Worm (Caenorhabditis elegans) whole organism, midembryonic: ENCODE measurements around the gene emg-1.

Source experiments
- T22C8.4 ChIP-seq: fragments of 200-800 bp; sonication (Bioruptor generic); IDR thresholded peaks from 2 replicates; pipeline ENCODE4 v1.3.6; 2022; ENCODE audit warnings: missing genetic modification characterization, missing compliant biosample characterization
- cog-1 ChIP-seq: sonication (generic microtip); optimal IDR thresholded peaks from 2 replicates; lab custom pipeline; 2016; ENCODE audit warnings: missing genetic modification characterization, missing compliant biosample characterization
- flt-1 ChIP-seq: fragments of 200-800 bp; sonication (Bioruptor generic); IDR thresholded peaks from 2 replicates; pipeline ENCODE4 v1.3.6; 2022; ENCODE audit warnings: missing genetic modification characterization, missing compliant biosample characterization
- klf-2 ChIP-seq: fragments of 200-800 bp; sonication (Bioruptor generic); conservative IDR thresholded peaks from 2 replicates; pipeline ENCODE4 v1.3.6; 2022; ENCODE audit warnings: missing genetic modification reagents, missing genetic modification characterization, missing compliant biosample characterization
- med-1 ChIP-seq: sonication (generic microtip); optimal IDR thresholded peaks from 2 replicates; lab custom pipeline; 2017; ENCODE audit warnings: missing genetic modification characterization, mild to moderate bottlenecking, missing compliant biosample characterization, antibody characterized with exemption, missing genetic modification reagents; ENCODE audit not compliant: insufficient read depth
- ref-1 ChIP-seq: fragments of 200-800 bp; sonication (Bioruptor generic); conservative IDR thresholded peaks from 2 replicates; pipeline ENCODE4 v1.3.6; 2022; ENCODE audit warnings: missing genetic modification reagents, missing genetic modification characterization, missing compliant biosample characterization
- tab-1 ChIP-seq: fragments of 200-800 bp; sonication (Bioruptor generic); IDR thresholded peaks from 2 replicates; pipeline ENCODE4 v1.3.6; 2022; ENCODE audit warnings: missing genetic modification characterization, missing compliant biosample characterization
- ztf-23 ChIP-seq: fragments of 200-800 bp; sonication (Bioruptor generic); IDR thresholded peaks from 2 replicates; pipeline ENCODE4 v1.3.6; 2022; ENCODE audit warnings: missing genetic modification reagents, missing genetic modification characterization, missing compliant biosample characterization
- ztf-29 ChIP-seq: fragments of 200-800 bp; sonication (Bioruptor generic); IDR thresholded peaks from 2 replicates; pipeline ENCODE4 v1.3.6; 2022; ENCODE audit warnings: missing genetic modification reagents, missing genetic modification characterization, missing compliant biosample characterization

emg-1 gene

ce11 chrIII:10636493-10637031, 12.8 kb upstream of the emg-1 start:
- TF ChIP-seq ref-1 (GFP tag; lab: Robert Waterston, UW) = no peak

- no peak for TF ChIP-seq ztf-29 (GFP tag; lab: Robert Waterston, UW)
Observed at ce11 chrIII:10637933-10638332, 11.4 kb upstream of the emg-1 start.

- TF ChIP-seq klf-2 (no peak), ref-1 (GFP tag; lab: Robert Waterston, UW) (no peak)
Observed at ce11 chrIII:10638339-10639021, 10.8 kb upstream of the emg-1 start, which contains the start of gene Y39A1A.27. TSS of gene Y39A1A.27 (plus strand) at chrIII:10638971.

ce11 chrIII:10642781-10643180, 6.5 kb upstream of the emg-1 start, which contains the start of the genes dhs-11 and orc-1:
TSS of gene dhs-11 (minus strand) at chrIII:10642865.
TSS of gene orc-1 (plus strand) at chrIII:10643129.
- no peak for TF ChIP-seq tab-1 (GFP tag; lab: Robert Waterston, UW)
- TF ChIP-seq klf-2 = no peak
- TF ChIP-seq cog-1 = no peak
- TF ChIP-seq ref-1 (GFP tag; lab: Robert Waterston, UW) = no peak
- no peak for TF ChIP-seq med-1 (GFP tag; lab: Kevin White, UChicago)

- TF ChIP-seq ref-1 (GFP tag; lab: Robert Waterston, UW) (no peak), ztf-29 (GFP tag; lab: Robert Waterston, UW) (no peak), T22C8.4 (no peak), ztf-23 (GFP tag; lab: Robert Waterston, UW) (no peak), med-1 (GFP tag; lab: Kevin White, UChicago) (no peak)
Observed at ce11 chrIII:10646094-10646493, 3.2 kb upstream of the emg-1 start, which contains the start of gene orc-4. TSS of gene orc-4 (plus strand) at chrIII:10646170.

ce11 chrIII:10651634-10652033, 2.3 kb downstream of the emg-1 start:
- no peak for TF ChIP-seq ztf-29 (GFP tag; lab: Robert Waterston, UW)
- no peak for TF ChIP-seq ref-1 (GFP tag; lab: Robert Waterston, UW)
- no peak for TF ChIP-seq klf-2
- TF ChIP-seq med-1 (GFP tag; lab: Kevin White, UChicago) = no peak
- TF ChIP-seq tab-1 (GFP tag; lab: Robert Waterston, UW) = no peak
- peak; percentile 53 for TF ChIP-seq cog-1
- TF ChIP-seq flt-1 (GFP tag; lab: Robert Waterston, UW) = peak; percentile 57; the same call in 1 of the 2 replicates
- TF ChIP-seq ztf-23 (GFP tag; lab: Robert Waterston, UW) = no peak; the same call in 1 of the 2 replicates
- TF ChIP-seq T22C8.4 = peak; percentile 69; the same call in 1 of the 2 replicates

ce11 chrIII:10652833-10653232, 3.5 kb downstream of the emg-1 start:
- TF ChIP-seq ztf-29 (GFP tag; lab: Robert Waterston, UW) (no peak), flt-1 (GFP tag; lab: Robert Waterston, UW) (no peak), ref-1 (GFP tag; lab: Robert Waterston, UW) (no peak), cog-1 (no peak), T22C8.4 (no peak), tab-1 (GFP tag; lab: Robert Waterston, UW) (no peak), klf-2 (no peak)

ce11 chrIII:10653479-10653878, 4.2 kb downstream of the emg-1 start:
- TF ChIP-seq ref-1 (GFP tag; lab: Robert Waterston, UW) (no peak), T22C8.4 (no peak), flt-1 (GFP tag; lab: Robert Waterston, UW) (no peak), ztf-29 (GFP tag; lab: Robert Waterston, UW) (no peak), ztf-23 (GFP tag; lab: Robert Waterston, UW) (no peak), cog-1 (no peak), klf-2 (no peak), tab-1 (GFP tag; lab: Robert Waterston, UW) (no peak), med-1 (GFP tag; lab: Kevin White, UChicago) (no peak)

- TF ChIP-seq T22C8.4 (no peak), ref-1 (GFP tag; lab: Robert Waterston, UW) (no peak), cog-1 (no peak), klf-2 (no peak), flt-1 (GFP tag; lab: Robert Waterston, UW) (no peak), med-1 (GFP tag; lab: Kevin White, UChicago) (no peak), ztf-23 (GFP tag; lab: Robert Waterston, UW) (no peak), tab-1 (GFP tag; lab: Robert Waterston, UW) (no peak), ztf-29 (GFP tag; lab: Robert Waterston, UW) (no peak)
Observed at ce11 chrIII:10654718-10655117, 5.4 kb downstream of the emg-1 start, which contains the start of gene cnt-2. TSS of gene cnt-2 (plus strand) at chrIII:10655018.

ce11 chrIII:10656069-10656468, 6.8 kb downstream of the emg-1 start:
- TF ChIP-seq T22C8.4 = no peak
- no peak for TF ChIP-seq cog-1
- TF ChIP-seq med-1 (GFP tag; lab: Kevin White, UChicago) = no peak
- no peak for TF ChIP-seq ref-1 (GFP tag; lab: Robert Waterston, UW)

- TF ChIP-seq T22C8.4 (no peak), cog-1 (no peak), ref-1 (GFP tag; lab: Robert Waterston, UW) (no peak), klf-2 (no peak), tab-1 (GFP tag; lab: Robert Waterston, UW) (no peak), med-1 (GFP tag; lab: Kevin White, UChicago) (no peak), ztf-29 (GFP tag; lab: Robert Waterston, UW) (no peak), ztf-23 (GFP tag; lab: Robert Waterston, UW) (no peak), flt-1 (GFP tag; lab: Robert Waterston, UW) (no peak)
Observed at ce11 chrIII:10657661-10658060, 8.3 kb downstream of the emg-1 start.
